Worm (Caenorhabditis elegans): Measurements from ENCODE around the gene nrde-3.

Gene nrde-3

DNA sequence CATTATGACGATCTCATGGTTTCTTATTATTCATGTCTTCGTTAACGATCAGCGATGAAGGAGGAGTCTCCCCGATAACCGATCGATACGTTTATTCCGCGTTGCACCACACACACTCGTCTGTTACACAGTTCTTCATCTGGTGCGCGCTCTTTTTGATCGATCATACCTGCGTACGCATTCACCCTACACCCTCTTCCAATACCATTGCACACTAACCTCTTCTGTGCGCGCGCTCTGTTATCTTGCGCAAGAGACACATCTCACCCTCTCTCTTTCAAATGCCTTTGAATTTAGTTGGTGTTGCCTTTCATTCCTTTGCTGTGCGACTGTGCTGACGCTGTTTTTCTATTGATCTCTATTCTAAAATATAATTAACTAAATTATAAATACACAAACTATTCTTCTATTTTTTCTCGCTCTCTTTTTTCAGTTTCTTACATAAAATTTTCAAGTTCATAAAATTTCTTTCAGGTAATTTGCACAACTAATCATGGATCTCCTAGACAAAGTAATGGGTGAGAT is at the start of gene nrde-3:
TSS of gene nrde-3 (plus strand) at position 475 of the 525 bp plus-strand sequence.
- TF ChIP-seq M03D4.4 (tag; optimal IDR thresholded peaks at IDR 0.05), result no peak
- TF ChIP-seq zip-8 (tag; optimal IDR thresholded peaks at IDR 0.05), result peak; percentile 61
- peak; percentile 48 for TF ChIP-seq hlh-1 (tag; optimal IDR thresholded peaks at IDR 0.05)
- no peak for TF ChIP-seq unc-120 (tag; optimal IDR thresholded peaks at IDR 0.05; ENCODE audit: poor library complexity, severe bottlenecking)
- no peak for TF ChIP-seq mls-2 (tag; optimal IDR thresholded peaks at IDR 0.05)
- peak; percentile 81 for TF ChIP-seq ceh-39 (tag; optimal IDR thresholded peaks at IDR 0.05)
- peak; percentile 54 for TF ChIP-seq nhr-2 (tag; optimal IDR thresholded peaks at IDR 0.05)
- no peak for TF ChIP-seq nhr-12 (tag; optimal IDR thresholded peaks at IDR 0.05)
- no peak for TF ChIP-seq ceh-43 (GFP tag; optimal IDR thresholded peaks at IDR 0.05)
- TF ChIP-seq elt-1 (tag; optimal IDR thresholded peaks at IDR 0.05; ENCODE audit: borderline replicate concordance, insufficient read depth), result peak; percentile 36

DNA sequence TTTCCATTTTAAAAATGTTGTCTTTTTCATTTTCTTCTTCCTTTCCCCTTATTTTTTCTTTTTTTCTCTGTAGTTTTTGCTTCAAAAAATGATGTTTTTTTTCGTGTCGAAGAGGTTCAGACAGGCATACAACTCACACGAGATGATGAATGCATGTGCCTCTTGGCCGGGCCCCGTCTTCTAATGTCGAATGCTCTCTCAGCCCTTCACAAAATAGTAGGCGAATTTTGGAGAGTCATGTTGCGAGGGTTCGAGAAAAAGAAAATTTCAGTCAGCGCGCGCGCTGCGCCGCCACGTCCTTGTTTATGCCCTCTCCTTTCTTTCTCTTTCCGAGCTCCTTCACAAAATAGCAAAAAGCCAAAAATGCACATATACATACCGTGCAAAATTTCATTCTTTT is 48.0 kb upstream of the nrde-3 start:
- TF ChIP-seq drap-1 (GFP tag; optimal IDR thresholded peaks at IDR 0.05), result no peak
- no peak for TF ChIP-seq nhr-28 (tag; optimal IDR thresholded peaks at IDR 0.05)
- no peak for TF ChIP-seq mab-5 (tag; optimal IDR thresholded peaks at IDR 0.05)
- no peak for TF ChIP-seq bed-3 (GFP tag; optimal IDR thresholded peaks at IDR 0.05)
- no peak for TF ChIP-seq nhr-76 (tag; optimal IDR thresholded peaks at IDR 0.05)
- TF ChIP-seq mls-2 (tag; optimal IDR thresholded peaks at IDR 0.05), result no peak
- no peak for TF ChIP-seq unc-62 (GFP tag; optimal IDR thresholded peaks at IDR 0.05)
- peak; percentile 26 for TF ChIP-seq ces-1 (GFP tag; optimal IDR thresholded peaks at IDR 0.05)
- no peak for TF ChIP-seq pha-4 (tag; optimal IDR thresholded peaks at IDR 0.05)
- TF ChIP-seq elt-3 (tag; optimal IDR thresholded peaks at IDR 0.05), result no peak
- no peak for TF ChIP-seq ceh-83 (GFP tag; optimal IDR thresholded peaks at IDR 0.05)
- TF ChIP-seq mep-1 (tag; optimal IDR thresholded peaks at IDR 0.05), result no peak
- no peak for TF ChIP-seq hlh-1 (tag; optimal IDR thresholded peaks at IDR 0.05)
- TF ChIP-seq lin-32 (GFP tag; optimal IDR thresholded peaks at IDR 0.05), result no peak
- peak; percentile 36 for TF ChIP-seq unc-120 (tag; optimal IDR thresholded peaks at IDR 0.05; ENCODE audit: poor library complexity, severe bottlenecking)
- no peak for TF ChIP-seq sem-2 (GFP tag; optimal IDR thresholded peaks at IDR 0.05)

DNA sequence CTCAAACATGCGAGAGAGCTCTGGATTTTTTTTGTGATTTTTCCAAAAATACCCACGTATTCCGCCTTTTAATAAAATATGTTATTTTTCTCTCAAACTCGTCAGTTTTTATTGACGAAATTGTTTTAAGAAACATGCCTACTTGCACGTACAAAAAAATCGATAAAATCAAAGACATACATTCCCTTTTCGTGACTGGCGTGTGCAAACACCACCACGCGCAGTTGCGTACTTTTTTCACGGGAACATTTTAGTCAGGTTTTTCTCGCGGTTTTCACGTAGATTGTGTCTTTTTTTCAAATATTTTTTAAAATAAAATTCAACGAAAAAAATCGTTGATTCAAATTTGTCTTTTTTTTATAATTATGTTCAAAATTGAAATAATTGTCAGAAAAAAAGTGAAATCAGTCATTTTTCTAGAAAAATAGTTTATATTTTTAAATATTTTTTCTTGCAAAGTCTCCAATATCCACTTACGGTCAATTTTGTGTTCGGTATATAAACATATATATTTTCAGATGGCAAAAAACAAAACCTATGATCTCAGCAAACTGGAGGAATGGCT is 46.4 kb upstream of the nrde-3 start, which contains the start of gene M02E1.1:
TSS of gene M02E1.1 (plus strand) at position 515 of the 565 bp plus-strand sequence.
- TF ChIP-seq nhr-237 (tag; optimal IDR thresholded peaks at IDR 0.05) (peak; percentile 31), mep-1 (tag; optimal IDR thresholded peaks at IDR 0.05) (peak; percentile 69), ceh-39 (tag; optimal IDR thresholded peaks at IDR 0.05) (peak; percentile 21), zip-8 (tag; optimal IDR thresholded peaks at IDR 0.05) (no peak), sptf-1 (tag; optimal IDR thresholded peaks at IDR 0.05) (peak; percentile 33), ceh-83 (GFP tag; optimal IDR thresholded peaks at IDR 0.05) (peak; percentile 36), unc-120 (tag; optimal IDR thresholded peaks at IDR 0.05; ENCODE audit: poor library complexity, severe bottlenecking) (peak; percentile 16), cnd-1 (tag; optimal IDR thresholded peaks at IDR 0.05) (no peak)

DNA sequence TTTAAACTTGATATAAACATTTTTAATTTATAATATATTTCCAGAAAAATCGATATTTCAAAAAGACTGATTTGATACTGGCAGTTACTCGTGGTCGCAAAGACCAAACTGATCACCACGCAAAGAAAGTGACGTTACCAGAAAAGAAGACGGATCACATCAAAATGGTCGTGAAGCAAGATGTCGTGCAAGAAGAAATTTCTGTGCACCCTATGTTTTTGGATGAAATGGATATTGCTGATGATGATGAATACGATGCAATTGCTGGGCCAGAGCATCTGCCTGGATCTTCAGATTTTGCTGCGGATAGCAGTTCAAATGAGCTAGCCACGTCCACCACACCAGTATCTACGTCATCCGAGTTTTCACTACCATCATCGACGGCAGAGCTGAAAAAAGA is 43.3 kb upstream of the nrde-3 start:
- no peak for TF ChIP-seq nhr-12 (tag; optimal IDR thresholded peaks at IDR 0.05)
- no peak for TF ChIP-seq nhr-2 (tag; optimal IDR thresholded peaks at IDR 0.05)
- TF ChIP-seq mls-2 (tag; optimal IDR thresholded peaks at IDR 0.05), result no peak
- no peak for TF ChIP-seq snpc-4 (tag; optimal IDR thresholded peaks at IDR 0.05)
- no peak for TF ChIP-seq lsy-2 (tag; optimal IDR thresholded peaks at IDR 0.05)
- TF ChIP-seq lin-32 (GFP tag; optimal IDR thresholded peaks at IDR 0.05), result no peak
- TF ChIP-seq ceh-39 (tag; optimal IDR thresholded peaks at IDR 0.05), result no peak
- no peak for TF ChIP-seq bed-3 (GFP tag; optimal IDR thresholded peaks at IDR 0.05)
- TF ChIP-seq elt-1 (tag; optimal IDR thresholded peaks at IDR 0.05; ENCODE audit: borderline replicate concordance, insufficient read depth), result no peak
- no peak for TF ChIP-seq nhr-237 (tag; optimal IDR thresholded peaks at IDR 0.05)
- TF ChIP-seq elt-3 (tag; optimal IDR thresholded peaks at IDR 0.05), result no peak
- TF ChIP-seq ceh-83 (GFP tag; optimal IDR thresholded peaks at IDR 0.05), result no peak
- TF ChIP-seq ces-1 (GFP tag; optimal IDR thresholded peaks at IDR 0.05), result no peak
- no peak for TF ChIP-seq sptf-1 (tag; optimal IDR thresholded peaks at IDR 0.05)
- TF ChIP-seq ceh-43 (GFP tag; optimal IDR thresholded peaks at IDR 0.05), result no peak

DNA sequence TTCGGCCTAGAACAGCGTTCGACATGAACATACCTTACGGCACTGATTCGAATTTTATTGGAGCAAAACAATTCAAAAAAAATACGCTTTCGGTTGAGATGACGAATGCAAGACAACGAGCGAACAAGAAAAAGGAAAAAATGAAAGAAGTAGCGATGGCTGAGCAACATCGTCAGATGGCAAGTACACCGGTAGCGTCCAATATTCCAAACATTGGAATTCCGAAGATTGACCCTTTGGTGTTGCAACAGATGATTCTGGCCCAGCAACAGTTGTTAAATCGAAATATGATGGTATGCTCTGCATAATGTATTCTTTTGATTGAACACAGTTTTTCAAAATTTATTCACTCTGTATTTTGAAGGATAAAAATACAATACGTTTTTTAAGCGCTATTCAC is 39.4 kb upstream of the nrde-3 start:
- TF ChIP-seq elt-1 (tag; optimal IDR thresholded peaks at IDR 0.05; ENCODE audit: borderline replicate concordance, insufficient read depth), result no peak
- no peak for TF ChIP-seq ceh-39 (tag; optimal IDR thresholded peaks at IDR 0.05)
- TF ChIP-seq bed-3 (GFP tag; optimal IDR thresholded peaks at IDR 0.05), result no peak
- TF ChIP-seq lsy-2 (tag; optimal IDR thresholded peaks at IDR 0.05), result no peak
- TF ChIP-seq elt-3 (tag; optimal IDR thresholded peaks at IDR 0.05), result no peak
- no peak for TF ChIP-seq unc-120 (tag; optimal IDR thresholded peaks at IDR 0.05; ENCODE audit: poor library complexity, severe bottlenecking)
- no peak for TF ChIP-seq pha-4 (tag; optimal IDR thresholded peaks at IDR 0.05)
- no peak for TF ChIP-seq sem-2 (GFP tag; optimal IDR thresholded peaks at IDR 0.05)
- TF ChIP-seq ztf-11 (tag; optimal IDR thresholded peaks at IDR 0.05), result no peak
- no peak for TF ChIP-seq lin-13 (tag; optimal IDR thresholded peaks at IDR 0.05)
- no peak for TF ChIP-seq ceh-83 (GFP tag; optimal IDR thresholded peaks at IDR 0.05)
- TF ChIP-seq drap-1 (GFP tag; optimal IDR thresholded peaks at IDR 0.05), result no peak

Data from whole organism, mixed stage, embryonic.